Fruit fly (Drosophila melanogaster) S2 (cell line): ENCODE results near the gene Hml.

Experiments used
- CG8478 ChIP-seq: fragments of >200 bp; optimal IDR thresholded peaks from 2 replicates; lab custom pipeline; 2018
- CTCF ChIP-seq, 2 experiments: fragments of >200 bp; optimal IDR thresholded peaks; 2 replicates each; lab custom pipeline; 2018

DNA sequence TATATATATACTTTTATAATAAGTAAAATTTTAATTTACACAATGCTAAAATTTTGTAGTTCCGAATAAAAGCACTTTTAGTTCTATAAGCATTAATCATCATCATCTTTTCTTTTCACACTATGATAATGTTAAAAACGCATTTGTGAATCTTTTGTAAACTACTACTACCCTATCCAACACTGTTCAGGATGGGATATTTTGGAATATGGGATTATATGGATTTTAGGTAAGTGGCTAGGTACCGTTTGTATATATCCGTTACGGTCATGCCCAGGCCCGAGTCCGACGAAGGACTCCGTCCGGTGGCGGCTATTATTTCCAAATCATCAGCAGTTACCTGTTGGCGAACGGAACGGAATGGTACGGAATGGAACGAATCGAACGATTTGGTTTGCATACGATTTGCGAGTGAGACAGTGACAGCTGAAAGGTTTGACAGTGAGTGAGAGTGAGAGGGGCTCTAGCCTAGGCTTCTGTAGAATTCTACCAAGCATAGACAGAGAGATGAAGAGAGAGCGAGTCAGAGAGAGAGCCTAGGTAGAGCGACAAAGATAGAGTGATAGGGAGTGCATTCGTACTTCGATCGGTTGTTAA is 38.7 kb downstream of the Hml start:
- TF ChIP-seq CG8478 (lab: Kevin White, UChicago) (no peak), CTCF (optimal IDR thresholded peaks at IDR 0.05; lab: Kevin White, UChicago) (no peak)
